Worm (Caenorhabditis elegans) whole organism, young adult: ENCODE measurements around the gene bath-29.

Source experiments
- B0019.2 ChIP-seq: fragments of 200-800 bp; sonication (Bioruptor generic); conservative IDR thresholded peaks from 2 replicates; pipeline ENCODE4 v1.3.6; 2022; ENCODE audit warnings: missing genetic modification reagents, missing genetic modification characterization, missing compliant biosample characterization
- F22D6.2 ChIP-seq: sonication (generic microtip); optimal IDR thresholded peaks from 2 replicates; lab custom pipeline; 2016; ENCODE audit warnings: mild to moderate bottlenecking, missing genetic modification characterization, missing compliant biosample characterization
- ceh-100 ChIP-seq: fragments of 200-800 bp; sonication (Bioruptor generic); IDR thresholded peaks from 2 replicates; pipeline ENCODE4 v1.3.6; 2022; ENCODE audit warnings: missing genetic modification reagents, missing genetic modification characterization, missing compliant biosample characterization
- ceh-91 ChIP-seq: fragments of 200-800 bp; sonication (Bioruptor generic); IDR thresholded peaks from 2 replicates; pipeline ENCODE4 v1.3.6; 2022; ENCODE audit warnings: missing genetic modification reagents, missing genetic modification characterization, missing compliant biosample characterization
- pha-4 ChIP-seq: fragments of 150-350 bp; sonication (generic microtip); optimal IDR thresholded peaks from 2 replicates; lab custom pipeline; 2014; ENCODE audit warnings: missing biosample characterization, missing genetic modification reagents, missing genetic modification characterization

ce11 chrII:3387503-3387902 lies 39.1 kb downstream of the bath-29 start, which contains the start of gene T06D4.6:
- TF ChIP-seq ceh-91 (no peak), pha-4 (tag; lab: Kevin White, UChicago) (no peak), ceh-100 (no peak), B0019.2 (no peak), F22D6.2 (tag; lab: Kevin White, UChicago) (no peak)
